Fruit fly (Drosophila melanogaster): ENCODE results near the gene lsn.

The lsn gene

dm6 chr3R:21874982-21875466 lies 10.1 kb downstream of the lsn start, which contains the start of gene CG6656 (continued):
- TF ChIP-seq slp2 (GFP tag; optimal IDR thresholded peaks at IDR 0.05) = no peak
- no peak for TF ChIP-seq Dp (GFP tag; optimal IDR thresholded peaks at IDR 0.05)
- TF ChIP-seq CG5180 (GFP tag; optimal IDR thresholded peaks at IDR 0.05) = no peak
- no peak for TF ChIP-seq CG11247 (GFP tag; IDR thresholded peaks at IDR 0.05)
- TF ChIP-seq bigmax (GFP tag; optimal IDR thresholded peaks at IDR 0.05) = no peak

- TF ChIP-seq CG6791 (GFP tag; IDR thresholded peaks at IDR 0.05; ENCODE audit: partially characterized antibody) (no peak), Pdp1 (GFP tag; optimal IDR thresholded peaks at IDR 0.05) (no peak), Doc2 (GFP tag; IDR thresholded peaks at IDR 0.05) (no peak), Optix (GFP tag; IDR thresholded peaks at IDR 0.05) (no peak), Mes4 (GFP tag; optimal IDR thresholded peaks at IDR 0.05) (no peak), row (GFP tag; IDR thresholded peaks at IDR 0.05) (no peak), D (optimal IDR thresholded peaks at IDR 0.05) (no peak), D (GFP tag; optimal IDR thresholded peaks at IDR 0.05) (no peak), Atf3 (GFP tag; optimal IDR thresholded peaks at IDR 0.05) (no peak), Myb (GFP tag; optimal IDR thresholded peaks at IDR 0.05) (no peak), stc (GFP tag; IDR thresholded peaks at IDR 0.05) (no peak)
Observed at dm6 chr3R:21877636-21878035, 12.7 kb downstream of the lsn start, which contains the start of gene P5CDh2. TSS of gene P5CDh2 (plus strand) at chr3R:21877936.

dm6 chr3R:21878473-21878872 lies 13.5 kb downstream of the lsn start, which contains the start of gene CG34148:
TSS of gene CG34148 (minus strand) at chr3R:21878686.
- no peak for TF ChIP-seq so (GFP tag; IDR thresholded peaks at IDR 0.05)
- no peak for TF ChIP-seq CG9817 (tag; optimal IDR thresholded peaks at IDR 0.05)
- TF ChIP-seq Dip2 (GFP tag; IDR thresholded peaks at IDR 0.05) = no peak
- no peak for TF ChIP-seq pros (GFP tag; optimal IDR thresholded peaks at IDR 0.05)
- peak; percentile 91 for TF ChIP-seq zen2 (GFP tag; IDR thresholded peaks at IDR 0.05; ENCODE audit: partially characterized antibody)
- no peak for TF ChIP-seq Sox100B (GFP tag; optimal IDR thresholded peaks at IDR 0.05)
- peak; percentile 80 for TF ChIP-seq bbx (GFP tag; IDR thresholded peaks at IDR 0.05; ENCODE audit: partially characterized antibody)
- no peak for TF ChIP-seq CG4730 (GFP tag; IDR thresholded peaks at IDR 0.05)
- TF ChIP-seq inv (GFP tag; IDR thresholded peaks at IDR 0.05; ENCODE audit: partially characterized antibody) = peak; percentile 36; the same call in 1 of the 2 replicates
- TF ChIP-seq Dbx (GFP tag; IDR thresholded peaks at IDR 0.05) = no peak
- TF ChIP-seq tup (GFP tag; optimal IDR thresholded peaks at IDR 0.05) = no peak
- TF ChIP-seq Rx (GFP tag; IDR thresholded peaks at IDR 0.05) = no peak
- TF ChIP-seq CG10321 (GFP tag; IDR thresholded peaks at IDR 0.05) = no peak
- no peak for TF ChIP-seq Deaf1 (tag; optimal IDR thresholded peaks at IDR 0.05)
- TF ChIP-seq ken (GFP tag; IDR thresholded peaks at IDR 0.05) = no peak
- TF ChIP-seq lmd (GFP tag; IDR thresholded peaks at IDR 0.05) = no peak
- no peak for TF ChIP-seq vfl (GFP tag; optimal IDR thresholded peaks at IDR 0.05)
- TF ChIP-seq Antp (GFP tag; optimal IDR thresholded peaks at IDR 0.05) = no peak
- no peak for TF ChIP-seq Hr51 (GFP tag; optimal IDR thresholded peaks at IDR 0.05)
- TF ChIP-seq CG15601 (tag; optimal IDR thresholded peaks at IDR 0.05) = no peak
- TF ChIP-seq vnd (GFP tag; IDR thresholded peaks at IDR 0.05; ENCODE audit: partially characterized antibody) = peak; percentile 67; the same call in 2 of the 3 replicates
- TF ChIP-seq eve (GFP tag; optimal IDR thresholded peaks at IDR 0.05) = no peak
- TF ChIP-seq Atf6 (GFP tag; IDR thresholded peaks at IDR 0.05) = no peak
- TF ChIP-seq CG11398 (GFP tag; optimal IDR thresholded peaks at IDR 0.05) = no peak
- no peak for TF ChIP-seq CG11247 (GFP tag; IDR thresholded peaks at IDR 0.05)
- no peak for TF ChIP-seq CG6272 (GFP tag; IDR thresholded peaks at IDR 0.05)
- no peak for TF ChIP-seq CG31224 (GFP tag; IDR thresholded peaks at IDR 0.05)
- TF ChIP-seq zen (tag; optimal IDR thresholded peaks at IDR 0.05) = no peak
- TF ChIP-seq CG12744 (GFP tag; optimal IDR thresholded peaks at IDR 0.05) = no peak
- no peak for TF ChIP-seq CG7372 (GFP tag; IDR thresholded peaks at IDR 0.05)
- TF ChIP-seq sisA (GFP tag; IDR thresholded peaks at IDR 0.05) = no peak
- TF ChIP-seq CG6175 (GFP tag; IDR thresholded peaks at IDR 0.05) = no peak
- TF ChIP-seq Ptx1 (GFP tag; IDR thresholded peaks at IDR 0.05) = no peak
- TF ChIP-seq CG13424 (tag; optimal IDR thresholded peaks at IDR 0.05) = no peak
